Worm (Caenorhabditis elegans): ENCODE results near the gene Y55F3AM.5.

ce11 chrIV:1000441-1000840 is 1.4 kb downstream of the Y55F3AM.5 start:
- no peak for TF ChIP-seq Y53F4B.3 (GFP tag; IDR thresholded peaks at IDR 0.05)
- TF ChIP-seq Y67H2A.10 (GFP tag; conservative IDR thresholded peaks at IDR 0.05) = no peak
- TF ChIP-seq Y79H2A.3 (GFP tag; conservative IDR thresholded peaks at IDR 0.05) = no peak
- no peak for TF ChIP-seq snpc-1.1 (tag; optimal IDR thresholded peaks at IDR 0.05; ENCODE audit: insufficient read depth)
- TF ChIP-seq lin-35 (GFP tag; optimal IDR thresholded peaks at IDR 0.05) = no peak

All from whole organism, young adult.